Worm (Caenorhabditis elegans) whole organism, L3 larva: ENCODE data around the gene maoc-1.
A peak's percentile ranks its signal among the peaks of the same experiment; 100 is the strongest.

Experiments
- R02D3.7 ChIP-seq: fragments of 150-350 bp; optimal IDR thresholded peaks from 2 replicates; lab custom pipeline; 2014; ENCODE audit warnings: missing biosample characterization, missing genetic modification characterization
- ZK546.5 ChIP-seq: sonication (generic microtip); optimal IDR thresholded peaks from 2 replicates; lab custom pipeline; 2017; ENCODE audit warnings: missing biosample characterization, missing genetic modification characterization
- ama-1 ChIP-seq: fragments of 150-350 bp; optimal IDR thresholded peaks from 2 replicates; lab custom pipeline; 2018
- ceh-82 ChIP-seq: fragments of 150-350 bp; optimal IDR thresholded peaks from 2 replicates; lab custom pipeline; 2014; ENCODE audit warnings: missing biosample characterization, missing genetic modification characterization
- ceh-9 ChIP-seq: sonication (generic microtip); optimal IDR thresholded peaks from 2 replicates; lab custom pipeline; 2018; ENCODE audit warnings: missing biosample characterization, missing genetic modification characterization
- daf-12 ChIP-seq: fragments of 150-350 bp; optimal IDR thresholded peaks from 2 replicates; lab custom pipeline; 2014; ENCODE audit warnings: missing biosample characterization, missing genetic modification reagents, missing genetic modification characterization
- egl-27 ChIP-seq: sonication (generic microtip); optimal IDR thresholded peaks from 4 replicates; lab custom pipeline; 2017; ENCODE audit warnings: missing biosample characterization, missing genetic modification reagents, missing genetic modification characterization
- egl-5 ChIP-seq: fragments of 150-350 bp; optimal IDR thresholded peaks from 2 replicates; lab custom pipeline; 2017; ENCODE audit warnings: missing biosample characterization, missing genetic modification reagents, missing genetic modification characterization, inconsistent platforms
- elt-2 ChIP-seq: sonication (generic microtip); optimal IDR thresholded peaks from 2 replicates; lab custom pipeline; 2016; ENCODE audit warnings: missing genetic modification reagents, mild to moderate bottlenecking, missing genetic modification characterization, missing compliant biosample characterization
- elt-3 ChIP-seq, 3 experiments: fragments of 150-350 bp in 1 of 3; sonication (generic microtip) in 2 of 3; optimal IDR thresholded peaks; 2 replicates in 2 of 3; 4 replicates in 1 of 3; lab custom pipeline; 2014 to 2017; ENCODE audit warnings: missing biosample characterization in 3 of 3, missing genetic modification characterization in 3 of 3
- eor-1 ChIP-seq, 2 experiments: fragments of 150-350 bp; optimal IDR thresholded peaks; 2 replicates each; lab custom pipeline; 2014 to 2018; ENCODE audit warnings: missing biosample characterization in 2 of 2, missing genetic modification characterization in 2 of 2
- fos-1 ChIP-seq: fragments of 150-350 bp; optimal IDR thresholded peaks from 2 replicates; lab custom pipeline; 2014; ENCODE audit warnings: missing biosample characterization, missing genetic modification characterization
- hmg-11 ChIP-seq: sonication (generic microtip); optimal IDR thresholded peaks from 2 replicates; lab custom pipeline; 2016; ENCODE audit warnings: missing genetic modification characterization, missing compliant biosample characterization
- lin-15B ChIP-seq: fragments of 150-350 bp; optimal IDR thresholded peaks from 2 replicates; lab custom pipeline; 2014; ENCODE audit warnings: missing biosample characterization, missing genetic modification characterization
- lin-39 ChIP-seq: fragments of 150-350 bp; optimal IDR thresholded peaks from 2 replicates; lab custom pipeline; 2018; ENCODE audit warnings: missing biosample characterization, missing genetic modification reagents, missing genetic modification characterization
- lsy-12 ChIP-seq: sonication (generic microtip); optimal IDR thresholded peaks from 2 replicates; lab custom pipeline; 2016; ENCODE audit warnings: mild to moderate bottlenecking, missing genetic modification characterization, missing compliant biosample characterization
- mml-1 ChIP-seq: fragments of 150-350 bp; sonication (generic microtip); optimal IDR thresholded peaks from 3 replicates; lab custom pipeline; 2014; ENCODE audit warnings: missing biosample characterization, missing genetic modification characterization
- nfya-1 ChIP-seq: sonication (generic microtip); optimal IDR thresholded peaks from 2 replicates; lab custom pipeline; 2017; ENCODE audit warnings: missing genetic modification characterization, mild to moderate bottlenecking, missing compliant biosample characterization, antibody characterized with exemption, moderate library complexity; ENCODE audit not compliant: insufficient read depth
- nhr-11 ChIP-seq: fragments of 150-350 bp; optimal IDR thresholded peaks from 2 replicates; lab custom pipeline; 2014; ENCODE audit warnings: missing biosample characterization, missing genetic modification characterization
- nhr-12 ChIP-seq: fragments of 150-350 bp; optimal IDR thresholded peaks from 2 replicates; lab custom pipeline; 2014; ENCODE audit warnings: missing biosample characterization, missing genetic modification characterization
- nhr-23 ChIP-seq: fragments of 150-350 bp; optimal IDR thresholded peaks from 2 replicates; lab custom pipeline; 2014; ENCODE audit warnings: missing biosample characterization, missing genetic modification reagents, missing genetic modification characterization
- nhr-237 ChIP-seq: fragments of 150-350 bp; optimal IDR thresholded peaks from 2 replicates; lab custom pipeline; 2014; ENCODE audit warnings: missing biosample characterization, missing genetic modification characterization
- nhr-25 ChIP-seq: sonication (generic microtip); optimal IDR thresholded peaks from 2 replicates; lab custom pipeline; 2017; ENCODE audit warnings: missing biosample characterization, missing genetic modification characterization
- nhr-28 ChIP-seq: fragments of 150-350 bp; optimal IDR thresholded peaks from 2 replicates; lab custom pipeline; 2014; ENCODE audit warnings: missing biosample characterization, missing genetic modification characterization
- nhr-43 ChIP-seq: sonication (generic microtip); optimal IDR thresholded peaks from 2 replicates; lab custom pipeline; 2016; ENCODE audit warnings: mild to moderate bottlenecking, missing genetic modification characterization, missing compliant biosample characterization; ENCODE audit not compliant: poor library complexity, severe bottlenecking
- pqm-1 ChIP-seq: fragments of 150-350 bp; optimal IDR thresholded peaks from 2 replicates; lab custom pipeline; 2017; ENCODE audit warnings: missing biosample characterization, missing genetic modification characterization, inconsistent platforms
- snpc-4 ChIP-seq: fragments of 150-350 bp; optimal IDR thresholded peaks from 2 replicates; lab custom pipeline; 2014; ENCODE audit warnings: missing biosample characterization, missing genetic modification characterization
- tbx-2 ChIP-seq: sonication (generic microtip); optimal IDR thresholded peaks from 2 replicates; lab custom pipeline; 2016; ENCODE audit warnings: mild to moderate bottlenecking, missing genetic modification characterization, missing compliant biosample characterization
- unc-39 ChIP-seq: sonication (generic microtip); optimal IDR thresholded peaks from 4 replicates; lab custom pipeline; 2017; ENCODE audit warnings: missing biosample characterization, missing genetic modification characterization
- unc-62 ChIP-seq: fragments of 150-350 bp; sonication (generic microtip); optimal IDR thresholded peaks from 4 replicates; lab custom pipeline; 2014; ENCODE audit warnings: missing biosample characterization, missing genetic modification reagents, missing genetic modification characterization
- ztf-4 ChIP-seq: fragments of 150-350 bp; optimal IDR thresholded peaks from 2 replicates; lab custom pipeline; 2014; ENCODE audit warnings: missing biosample characterization, missing genetic modification characterization

Gene maoc-1

DNA sequence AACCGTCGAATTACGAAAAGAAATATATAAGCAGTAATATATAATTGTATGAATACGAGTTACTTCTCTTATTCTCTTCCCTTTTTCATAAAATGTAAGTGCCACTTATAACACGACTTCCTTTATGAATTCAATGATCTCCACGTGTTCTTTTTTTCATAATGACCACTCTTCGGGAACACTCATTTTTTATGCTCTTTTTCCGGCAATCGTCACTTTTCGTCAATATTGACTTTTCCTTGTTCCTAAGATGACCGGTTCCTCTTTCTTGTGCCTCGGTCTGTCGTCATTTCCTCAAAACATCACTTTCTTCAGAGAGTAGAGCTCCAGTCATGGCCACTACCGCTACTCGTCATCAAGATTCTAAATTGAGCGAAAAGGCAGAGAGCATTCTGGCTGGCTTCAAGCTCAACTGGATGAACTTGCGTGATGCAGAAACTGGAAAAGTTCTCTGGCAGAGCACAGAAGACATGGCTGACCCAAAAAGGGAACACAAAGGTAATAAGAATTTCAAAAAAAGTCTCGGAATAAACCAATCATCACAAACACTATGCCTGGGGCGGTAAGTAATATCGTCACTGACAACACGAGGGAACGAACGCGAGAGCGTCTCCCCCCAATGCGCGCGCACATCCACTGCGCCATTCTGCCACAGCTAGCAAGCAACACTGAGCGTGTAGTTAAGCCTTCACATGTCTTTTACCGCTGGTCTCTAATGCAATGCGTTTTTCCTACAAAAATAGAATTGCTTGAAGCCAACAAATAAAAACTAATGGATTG, 12.4 kb upstream of the maoc-1 start, which contains the start of gene pdl-1 (continued):
- TF ChIP-seq nhr-25 (no peak), ztf-4 (peak; percentile 72), R02D3.7 (tag; lab: Kevin White, UChicago) (peak; percentile 16), daf-12 (tag; lab: Kevin White, UChicago) (no peak), ceh-9 (tag; lab: Kevin White, UChicago) (no peak), ceh-82 (tag; lab: Kevin White, UChicago) (peak; percentile 59), egl-27 (tag; lab: Kevin White, UChicago) (no peak), elt-3 (tag; optimal IDR thresholded peaks at IDR 0.05; lab: Kevin White, UChicago) (no peak)
- TF ChIP-seq, all 47 proteins: peak for 17

- no peak for TF ChIP-seq nfya-1
- no peak for TF ChIP-seq eor-1 (tag; optimal IDR thresholded peaks at IDR 0.05; lab: Kevin White, UChicago)
These were observed 10.0 kb upstream of the maoc-1 start for ce11 chrII:7186117-7186516.

- TF ChIP-seq lsy-12 (tag; lab: Kevin White, UChicago): no peak
- no peak for TF ChIP-seq fos-1 (tag; lab: Kevin White, UChicago)
- TF ChIP-seq nhr-11 (tag; lab: Kevin White, UChicago): no peak
These were observed 9.0 kb upstream of the maoc-1 start, which contains the start of gene C27H5.6 for ce11 chrII:7187110-7187509. Gene C27H5.6, minus strand, starts transcription at chrII:7187210.

ce11 chrII:7189120-7189519, 7.0 kb upstream of the maoc-1 start, which contains the start of gene E04F6.4:
Gene E04F6.4, plus strand, starts transcription at chrII:7189420.
- no peak for TF ChIP-seq lin-39 (tag; lab: Kevin White, UChicago)

DNA sequence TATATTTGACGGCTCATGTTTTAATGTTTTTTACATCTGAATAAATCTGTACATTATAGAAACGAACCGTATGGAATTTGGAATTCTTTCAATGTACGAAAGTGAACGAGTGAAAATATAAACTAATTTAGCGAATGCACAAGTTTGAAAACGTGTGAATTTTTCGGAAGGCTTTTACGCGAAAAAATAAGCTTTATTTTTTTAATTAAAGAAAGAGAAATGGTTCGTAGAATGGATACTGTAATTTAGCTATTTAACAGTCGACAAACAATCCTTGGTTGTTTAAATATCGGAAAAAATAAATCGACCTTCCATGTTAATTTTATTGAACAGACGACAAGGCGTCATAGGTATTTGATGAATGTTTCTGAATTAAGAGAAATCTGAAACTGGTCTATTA, 535 bp upstream of the maoc-1 start, which contains the start of gene acdh-12:
Gene acdh-12 (minus strand): TSS at position 101 of the 400 bp plus-strand sequence.
- TF ChIP-seq ama-1 (lab: Kevin White, UChicago) (no peak), lsy-12 (tag; lab: Kevin White, UChicago) (no peak), R02D3.7 (tag; lab: Kevin White, UChicago) (no peak), unc-39 (tag; lab: Kevin White, UChicago) (no peak), nhr-237 (tag; lab: Kevin White, UChicago) (no peak), fos-1 (tag; lab: Kevin White, UChicago) (no peak), nhr-25 (no peak), lin-15B (tag; lab: Kevin White, UChicago) (no peak), ceh-9 (tag; lab: Kevin White, UChicago) (no peak), tbx-2 (tag; lab: Kevin White, UChicago) (no peak), snpc-4 (tag; lab: Kevin White, UChicago) (no peak), nhr-23 (tag; lab: Kevin White, UChicago) (no peak), mml-1 (tag; lab: Kevin White, UChicago) (no peak), unc-62 (GFP tag; lab: Kevin White, UChicago) (no peak), nhr-11 (tag; lab: Kevin White, UChicago) (no peak), egl-5 (tag; lab: Kevin White, UChicago) (no peak), ZK546.5 (tag; lab: Kevin White, UChicago) (no peak), eor-1 (tag; optimal IDR thresholded peaks at IDR 0.05; lab: Kevin White, UChicago) (no peak), hmg-11 (tag; lab: Kevin White, UChicago) (no peak)

ce11 chrII:7197434-7197833, 1.4 kb downstream of the maoc-1 start:
- TF ChIP-seq pqm-1 (peak; percentile 8), fos-1 (tag; lab: Kevin White, UChicago) (no peak), elt-2 (tag; lab: Kevin White, UChicago) (peak; percentile 8)
- TF ChIP-seq, all 47 proteins: peak for 2

- TF ChIP-seq egl-27 (tag; lab: Kevin White, UChicago): no peak
- TF ChIP-seq snpc-4 (tag; lab: Kevin White, UChicago): no peak
- TF ChIP-seq nhr-25: peak; percentile 16
- no peak for TF ChIP-seq nhr-43
- TF ChIP-seq nhr-12 (tag; lab: Kevin White, UChicago): no peak
- TF ChIP-seq nhr-28 (tag; lab: Kevin White, UChicago): no peak
- TF ChIP-seq, all 47 proteins: peak for 1
These were observed 3.2 kb downstream of the maoc-1 start, which contains the start of gene E04F6.6 for ce11 chrII:7199308-7199707. Gene E04F6.6, minus strand, starts transcription at chrII:7199565.
